Worm (Caenorhabditis elegans) whole organism, L2 larva: Measurements from ENCODE around the gene B0545.4.

ENCODE experiments used
- lin-11 ChIP-seq: fragments of 150-350 bp; sonication (generic microtip); optimal IDR thresholded peaks from 2 replicates; lab custom pipeline; 2014; ENCODE audit warnings: missing biosample characterization, missing genetic modification characterization, inconsistent platforms, mixed read lengths
- lin-39 ChIP-seq: fragments of 150-350 bp; optimal IDR thresholded peaks from 2 replicates; lab custom pipeline; 2014; ENCODE audit warnings: missing biosample characterization, missing genetic modification reagents, missing genetic modification characterization
- lsy-2 ChIP-seq, 2 experiments: fragments of 150-350 bp in 1 of 2; sonication (generic microtip) in 1 of 2; optimal IDR thresholded peaks; 2 replicates each; lab custom pipeline; 2014 to 2017; ENCODE audit warnings: missing biosample characterization in 2 of 2, missing genetic modification characterization in 2 of 2
- mdl-1 ChIP-seq, 2 experiments: fragments of 150-350 bp in 1 of 2; sonication (generic microtip) in 1 of 2; optimal IDR thresholded peaks; 2 replicates each; lab custom pipeline; 2017; ENCODE audit warnings: missing biosample characterization in 2 of 2, missing genetic modification characterization in 2 of 2
- nhr-10 ChIP-seq: sonication (generic microtip); optimal IDR thresholded peaks from 2 replicates; lab custom pipeline; 2017; ENCODE audit warnings: missing biosample characterization, missing genetic modification characterization
- nhr-12 ChIP-seq: fragments of 150-350 bp; optimal IDR thresholded peaks from 2 replicates; lab custom pipeline; 2014; ENCODE audit warnings: missing biosample characterization, missing genetic modification characterization
- zag-1 ChIP-seq: fragments of 150-350 bp; optimal IDR thresholded peaks from 2 replicates; lab custom pipeline; 2014; ENCODE audit warnings: missing biosample characterization, missing genetic modification characterization
- ztf-11 ChIP-seq: sonication (generic microtip); optimal IDR thresholded peaks from 2 replicates; lab custom pipeline; 2017; ENCODE audit warnings: missing biosample characterization, missing genetic modification characterization

DNA sequence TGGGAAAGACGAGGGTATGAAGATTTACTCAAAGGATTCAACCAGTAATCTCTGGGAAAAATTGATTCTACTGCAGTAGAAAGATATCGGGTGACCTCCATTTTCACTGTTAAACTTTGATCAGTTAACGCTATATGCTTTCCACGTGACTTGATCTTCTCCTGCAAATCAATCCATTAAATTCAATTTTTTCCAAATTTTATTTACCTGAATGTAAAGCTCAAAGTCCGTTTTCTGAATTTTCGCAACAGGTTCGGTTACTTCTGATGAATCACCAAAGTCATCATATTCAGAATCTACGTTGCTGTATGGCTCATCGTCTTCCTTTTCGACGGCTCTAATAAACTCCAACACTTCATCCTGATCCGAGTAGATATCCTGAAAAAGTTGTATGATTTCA, at the start of gene B0545.4:
- no peak for TF ChIP-seq lin-11 (tag; lab: Kevin White, UChicago)
- TF ChIP-seq zag-1 (tag; lab: Kevin White, UChicago), result no peak
- TF ChIP-seq nhr-12 (tag; lab: Kevin White, UChicago), result no peak
- no peak for TF ChIP-seq nhr-10 (tag; lab: Kevin White, UChicago)
- TF ChIP-seq lsy-2 (tag; optimal IDR thresholded peaks at IDR 0.05; lab: Kevin White, UChicago), result no peak
- TF ChIP-seq ztf-11 (tag; lab: Kevin White, UChicago), result no peak
- TF ChIP-seq lin-39, result no peak
- no peak for TF ChIP-seq mdl-1 (tag; optimal IDR thresholded peaks at IDR 0.05; lab: Kevin White, UChicago)
